Worm (Caenorhabditis elegans): ENCODE measurements around the gene K08E7.6.

The K08E7.6 gene

DNA sequence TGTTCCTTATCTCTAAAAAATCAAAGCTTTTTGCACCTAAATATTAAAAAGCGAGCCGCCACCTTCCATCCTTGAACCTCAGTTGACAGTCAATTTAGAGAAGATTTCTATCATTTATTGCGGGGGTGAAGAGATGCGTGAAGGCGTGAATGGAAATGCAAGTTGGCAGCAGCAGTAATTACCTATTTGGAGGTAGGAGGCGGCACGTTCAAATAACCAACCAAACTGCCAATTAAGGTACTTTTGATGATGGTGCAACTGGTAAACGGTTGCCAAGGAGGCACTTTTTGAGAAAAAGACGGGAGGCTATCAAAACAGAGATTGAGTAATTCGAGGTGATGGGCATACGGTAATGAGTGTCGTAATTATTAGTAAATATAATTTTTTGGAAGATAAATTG is 44.6 kb downstream of the K08E7.6 start:
- TF ChIP-seq unc-62 (GFP tag; optimal IDR thresholded peaks at IDR 0.05), result no peak

DNA sequence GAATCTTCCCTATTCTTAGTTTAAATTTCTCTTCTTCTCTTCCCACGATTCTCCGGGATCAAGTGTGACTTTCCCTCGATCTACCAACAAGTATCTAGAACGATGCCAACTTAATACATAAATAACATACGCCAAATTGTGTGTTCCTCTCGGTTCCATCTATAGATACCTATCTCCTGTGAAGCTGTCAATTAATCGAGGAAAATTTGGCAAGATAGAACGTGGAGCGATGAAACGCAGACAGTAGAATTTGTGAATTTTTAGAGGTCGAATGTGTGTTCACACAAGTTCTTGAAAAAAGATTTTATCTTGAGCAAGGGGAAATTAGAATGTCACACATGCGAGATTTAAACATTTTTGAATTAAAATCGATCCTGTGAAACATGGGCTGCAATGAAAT is 49.5 kb downstream of the K08E7.6 start:
- TF ChIP-seq unc-62 (GFP tag; optimal IDR thresholded peaks at IDR 0.05), result no peak

DNA sequence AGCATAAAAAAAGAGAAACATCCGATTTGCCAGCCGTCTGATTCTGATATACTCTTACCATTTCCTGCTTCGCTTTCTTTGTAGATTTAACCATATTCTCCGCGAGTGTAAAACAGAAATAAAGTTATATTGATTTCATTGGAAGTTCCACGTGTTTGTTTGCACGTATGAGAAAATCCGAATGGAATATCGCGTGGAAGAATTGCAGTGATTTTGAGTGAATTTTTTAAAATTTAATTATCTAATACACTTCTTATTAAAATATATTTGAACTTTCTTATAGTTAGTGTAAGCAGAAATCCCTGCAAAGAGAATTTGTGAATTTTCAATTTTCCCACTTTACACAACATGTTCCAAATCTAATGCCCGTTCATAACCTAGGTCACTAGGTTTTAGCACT is 49.9 kb downstream of the K08E7.6 start, which contains the start of gene F53B2.5:
Gene F53B2.5 (minus strand): TSS at position 101 of the 400 bp plus-strand sequence.
- no peak for TF ChIP-seq unc-62 (GFP tag; optimal IDR thresholded peaks at IDR 0.05)

Data from whole organism, dauer.